Fruit fly (Drosophila melanogaster) Kc167 (cell line): ENCODE measurements around the gene Nhe3.

Source experiments
- Sin3A ChIP-seq: fragments of >200 bp; optimal IDR thresholded peaks from 2 replicates; lab custom pipeline; 2018; ENCODE audit warnings: missing external identifiers
- insv ChIP-seq: fragments of >200 bp; optimal IDR thresholded peaks from 3 replicates; lab custom pipeline; 2018; ENCODE audit warnings: missing external identifiers
- psq ChIP-seq: fragments of >200 bp; optimal IDR thresholded peaks from 2 replicates; lab custom pipeline; 2017; ENCODE audit warnings: missing external identifiers
- ttk ChIP-seq: sonication (Bioruptor generic); optimal IDR thresholded peaks from 2 replicates; lab custom pipeline; 2017; ENCODE audit warnings: missing external identifiers

DNA sequence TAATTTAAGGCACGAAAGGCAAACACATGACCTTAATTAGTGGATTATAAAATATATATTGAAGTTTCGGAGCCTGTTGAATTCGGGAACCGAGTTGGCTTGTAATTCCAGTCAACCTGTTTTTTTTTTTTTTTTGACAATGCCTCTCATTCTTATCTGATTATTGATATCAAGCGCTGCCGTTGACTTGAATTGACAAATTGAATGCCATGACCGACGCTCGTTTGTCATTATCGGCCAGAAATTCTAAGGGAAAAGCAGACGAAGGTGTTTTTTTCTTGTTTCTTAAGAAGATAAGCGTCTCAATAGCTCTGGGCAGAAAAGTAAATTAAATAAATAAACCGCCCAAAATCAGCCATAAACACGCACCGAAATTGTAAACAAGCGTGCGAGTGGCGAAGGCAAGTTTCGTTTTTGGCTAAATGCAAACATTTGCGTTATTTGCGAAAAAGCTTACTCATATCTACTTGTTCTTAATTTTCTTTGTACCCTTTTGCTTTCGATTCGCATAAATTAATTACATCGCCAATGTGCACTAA, 40.9 kb downstream of the Nhe3 start:
- TF ChIP-seq Sin3A (lab: Kevin White, UChicago) (no peak), psq (no peak), insv (lab: Kevin White, UChicago) (no peak), ttk (lab: Kevin White, UChicago) (no peak)
